Fruit fly (Drosophila melanogaster): Measurements from ENCODE around the gene CG17919.

Gene CG17919

DNA sequence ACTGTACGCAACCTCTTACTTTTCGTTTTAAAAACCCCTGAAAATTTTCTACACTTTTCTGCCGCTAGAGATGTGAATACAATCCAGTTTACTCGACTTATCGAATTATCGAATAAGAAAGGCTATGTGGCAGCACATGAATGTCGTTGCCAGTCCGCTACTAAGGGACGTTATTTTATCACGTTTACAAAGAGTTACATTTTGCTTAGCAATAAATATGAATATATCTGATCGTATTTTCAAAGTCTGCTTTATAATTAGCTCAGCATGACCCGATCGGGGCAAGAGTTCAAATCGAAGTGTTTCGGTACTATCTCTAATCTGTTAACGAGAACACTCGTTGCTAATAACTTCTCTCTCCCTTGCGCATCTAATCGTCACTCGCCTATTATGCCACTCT lies 24.3 kb downstream of the CG17919 start, which contains the start of gene CG42724 (continued):
- peak; percentile 65 for TF ChIP-seq ind (GFP tag; optimal IDR thresholded peaks at IDR 0.05)
- TF ChIP-seq CG11723 (GFP tag; optimal IDR thresholded peaks at IDR 0.05): no peak
- no peak for TF ChIP-seq PHDP (tag; optimal IDR thresholded peaks at IDR 0.05)
- TF ChIP-seq ash1 (GFP tag; optimal IDR thresholded peaks at IDR 0.05): no peak
- TF ChIP-seq bab2 (GFP tag; optimal IDR thresholded peaks at IDR 0.05): peak; percentile 72
- peak; percentile 96 for TF ChIP-seq Sry-δ (GFP tag; optimal IDR thresholded peaks at IDR 0.05)
- no peak for TF ChIP-seq Sox100B (GFP tag; optimal IDR thresholded peaks at IDR 0.05)
- TF ChIP-seq CG15696 (tag; optimal IDR thresholded peaks at IDR 0.05): peak; percentile 8
- peak; percentile 59 for TF ChIP-seq HmgZ (tag; optimal IDR thresholded peaks at IDR 0.05)
- peak; percentile 79 for TF ChIP-seq zfh2 (GFP tag; optimal IDR thresholded peaks at IDR 0.05)
- TF ChIP-seq CG4360 (GFP tag; IDR thresholded peaks at IDR 0.05): no peak
- no peak for TF ChIP-seq cwo (GFP tag; optimal IDR thresholded peaks at IDR 0.05)
- peak; percentile 36 for TF ChIP-seq CG12744 (GFP tag; optimal IDR thresholded peaks at IDR 0.05)
- TF ChIP-seq MBD-R2 (GFP tag; IDR thresholded peaks at IDR 0.05): peak; percentile 73
- TF ChIP-seq dysf (GFP tag; IDR thresholded peaks at IDR 0.05): peak; percentile 52; the same call in 2 of the 3 replicates
- peak; percentile 25 for TF ChIP-seq emc (GFP tag; optimal IDR thresholded peaks at IDR 0.05)
- TF ChIP-seq CG10543 (GFP tag; optimal IDR thresholded peaks at IDR 0.05): no peak
- no peak for TF ChIP-seq Stat92E (GFP tag; optimal IDR thresholded peaks at IDR 0.05)
- no peak for TF ChIP-seq D19B (GFP tag; optimal IDR thresholded peaks at IDR 0.05)
- peak; percentile 15; the same call in 1 of the 2 replicates for TF ChIP-seq wor (GFP tag; IDR thresholded peaks at IDR 0.05)
- no peak for TF ChIP-seq Usf (GFP tag; optimal IDR thresholded peaks at IDR 0.05)
- no peak for TF ChIP-seq Sry-β (GFP tag; optimal IDR thresholded peaks at IDR 0.05)
- peak; percentile 100 for TF ChIP-seq Meics (GFP tag; optimal IDR thresholded peaks at IDR 0.05)
- TF ChIP-seq Med (GFP tag): peak; percentile 96
- TF ChIP-seq CoRest (tag; optimal IDR thresholded peaks at IDR 0.05): no peak
- peak; percentile 83 for TF ChIP-seq Sin3A (optimal IDR thresholded peaks at IDR 0.05)
- no peak for TF ChIP-seq CG7839 (tag; optimal IDR thresholded peaks at IDR 0.05)
- peak; percentile 56 for TF ChIP-seq disco-r (GFP tag; optimal IDR thresholded peaks at IDR 0.05)
- no peak for TF ChIP-seq gce (GFP tag; IDR thresholded peaks at IDR 0.05)
- TF ChIP-seq CG6689 (GFP tag; IDR thresholded peaks at IDR 0.05): peak; percentile 39
- peak; percentile 79 for TF ChIP-seq Dref (GFP tag; IDR thresholded peaks at IDR 0.05)
- TF ChIP-seq crp (GFP tag; optimal IDR thresholded peaks at IDR 0.05): no peak
- no peak for TF ChIP-seq CG10209 (GFP tag; optimal IDR thresholded peaks at IDR 0.05)
- TF ChIP-seq CG14441 (GFP tag; IDR thresholded peaks at IDR 0.05): peak; percentile 50
- TF ChIP-seq CG43689 (GFP tag; IDR thresholded peaks at IDR 0.05): no peak
- no peak for TF ChIP-seq fd96Cb (tag; optimal IDR thresholded peaks at IDR 0.05)
- no peak for TF ChIP-seq CG6765 (GFP tag; optimal IDR thresholded peaks at IDR 0.05)
- 0 out of 3 replicates have a peak, but pooled peaks have one; percentile 32 for TF ChIP-seq CG6175 (GFP tag; IDR thresholded peaks at IDR 0.05)
- TF ChIP-seq CG8290 (GFP tag; optimal IDR thresholded peaks at IDR 0.05): peak; percentile 97
- peak; percentile 82 to 96 for TF ChIP-seq CG8290 (tag; optimal IDR thresholded peaks at IDR 0.05)
- peak; percentile 64 for TF ChIP-seq nmo (GFP tag; optimal IDR thresholded peaks at IDR 0.05)
- TF ChIP-seq Antp (GFP tag; optimal IDR thresholded peaks at IDR 0.05): peak; percentile 78
- no peak for TF ChIP-seq CG8478 (optimal IDR thresholded peaks at IDR 0.05)
- TF ChIP-seq Pdp1 (GFP tag; optimal IDR thresholded peaks at IDR 0.05): peak; percentile 74 to 80
- peak; percentile 19 for TF ChIP-seq CG4424 (GFP tag; optimal IDR thresholded peaks at IDR 0.05)
- no peak for TF ChIP-seq CG11504 (tag; optimal IDR thresholded peaks at IDR 0.05)
- peak; percentile 12 for TF ChIP-seq kay (GFP tag; optimal IDR thresholded peaks at IDR 0.05)
- TF ChIP-seq CG3065 (GFP tag; optimal IDR thresholded peaks at IDR 0.05): no peak
- peak; percentile 6 for TF ChIP-seq CG18764 (GFP tag; optimal IDR thresholded peaks at IDR 0.05)
- peak; percentile 37; the same call in 1 of the 3 replicates for TF ChIP-seq vnd (GFP tag; IDR thresholded peaks at IDR 0.05; ENCODE audit: partially characterized antibody)
- 0 out of 2 replicates have a peak, but pooled peaks have one; percentile 43 for TF ChIP-seq CG9215 (GFP tag; IDR thresholded peaks at IDR 0.05)
- peak; percentile 68 for TF ChIP-seq CG32532 (GFP tag; IDR thresholded peaks at IDR 0.05)

Data from whole organism, embryonic.